Worm (Caenorhabditis elegans) whole organism, early embryonic: ENCODE measurements around the gene T06D4.2.

Experiments used
- B0310.2 ChIP-seq: sonication (generic microtip); optimal IDR thresholded peaks from 2 replicates; lab custom pipeline; 2016; ENCODE audit warnings: mild to moderate bottlenecking, missing genetic modification characterization, missing compliant biosample characterization
- F13C5.2 ChIP-seq: sonication (generic microtip); optimal IDR thresholded peaks from 2 replicates; lab custom pipeline; 2017; ENCODE audit warnings: mild to moderate bottlenecking, missing genetic modification characterization, inconsistent platforms, missing compliant biosample characterization
- aly-1 ChIP-seq: sonication (generic microtip); optimal IDR thresholded peaks from 2 replicates; lab custom pipeline; 2016; ENCODE audit warnings: missing genetic modification characterization, missing compliant biosample characterization
- ama-1 ChIP-seq: fragments of 150-350 bp; optimal IDR thresholded peaks from 2 replicates; lab custom pipeline; 2014
- ceh-13 ChIP-seq: fragments of 200-800 bp; sonication (Bioruptor generic); optimal IDR thresholded peaks from 2 replicates; lab custom pipeline; 2018; ENCODE audit warnings: mild to moderate bottlenecking, missing genetic modification characterization, missing compliant biosample characterization
- ceh-36 ChIP-seq: sonication (generic microtip); optimal IDR thresholded peaks from 2 replicates; lab custom pipeline; 2016; ENCODE audit warnings: missing genetic modification characterization, inconsistent platforms, missing compliant biosample characterization
- ets-7 ChIP-seq: sonication (generic microtip); optimal IDR thresholded peaks from 2 replicates; lab custom pipeline; 2016; ENCODE audit warnings: missing genotype, missing genetic modification characterization, missing compliant biosample characterization
- flt-1 ChIP-seq: fragments of 200-800 bp; sonication (Bioruptor generic); IDR thresholded peaks from 2 replicates; pipeline ENCODE4 v1.3.6; 2022; ENCODE audit warnings: missing genetic modification characterization, missing compliant biosample characterization
- hmbx-1 ChIP-seq: sonication (generic microtip); optimal IDR thresholded peaks from 2 replicates; lab custom pipeline; 2016; ENCODE audit warnings: mild to moderate bottlenecking, missing genetic modification characterization, missing compliant biosample characterization
- hmg-4 ChIP-seq: fragments of 200-800 bp; sonication (Bioruptor generic); optimal IDR thresholded peaks from 2 replicates; lab custom pipeline; 2018; ENCODE audit warnings: mild to moderate bottlenecking, missing genetic modification characterization, missing compliant biosample characterization
- hnd-1 ChIP-seq: sonication (generic microtip); optimal IDR thresholded peaks from 2 replicates; lab custom pipeline; 2016; ENCODE audit warnings: missing genetic modification characterization, missing compliant biosample characterization
- pes-1 ChIP-seq: fragments of 200-800 bp; sonication (Bioruptor generic); IDR thresholded peaks from 2 replicates; pipeline ENCODE4 v1.3.6; 2022; ENCODE audit warnings: missing genetic modification reagents, missing genetic modification characterization, missing compliant biosample characterization
- scrt-1 ChIP-seq: fragments of 200-800 bp; sonication (Bioruptor generic); IDR thresholded peaks from 2 replicates; pipeline ENCODE4 v1.3.6; 2022; ENCODE audit warnings: missing genetic modification characterization, missing compliant biosample characterization
- sea-1 ChIP-seq: fragments of 200-800 bp; sonication (Bioruptor generic); conservative IDR thresholded peaks from 2 replicates; pipeline ENCODE4 v1.3.6; 2022; ENCODE audit warnings: missing genetic modification characterization, missing compliant biosample characterization
- tbx-11 ChIP-seq: fragments of 200-800 bp; sonication (Bioruptor generic); IDR thresholded peaks from 2 replicates; pipeline ENCODE4 v1.3.6; 2022; ENCODE audit warnings: missing genetic modification characterization, missing compliant biosample characterization
- tbx-37 ChIP-seq: fragments of 200-800 bp; sonication (Bioruptor generic); conservative IDR thresholded peaks from 2 replicates; pipeline ENCODE4 v1.3.6; 2022; ENCODE audit warnings: missing genetic modification reagents, missing genetic modification characterization, missing compliant biosample characterization
- tra-4 ChIP-seq: sonication (generic microtip); optimal IDR thresholded peaks from 2 replicates; lab custom pipeline; 2017; ENCODE audit warnings: missing genetic modification characterization, missing compliant biosample characterization

Gene T06D4.2

ce11 chrII:3416528-3416927 is 30.8 kb upstream of the T06D4.2 start, which contains the start of gene nep-6:
Gene nep-6 (plus strand): TSS chrII:3416828.
- TF ChIP-seq pes-1 (GFP tag; lab: Robert Waterston, UW) = no peak
- TF ChIP-seq flt-1 (GFP tag; lab: Robert Waterston, UW) = no peak
- TF ChIP-seq ceh-36 (tag; lab: Kevin White, UChicago) = no peak
- TF ChIP-seq tbx-11 (GFP tag; lab: Robert Waterston, UW) = no peak
- TF ChIP-seq ama-1 (lab: Kevin White, UChicago) = no peak
- no peak for TF ChIP-seq ceh-13 (GFP tag; lab: Kevin White, UChicago)
- no peak for TF ChIP-seq B0310.2 (tag; lab: Kevin White, UChicago)
- no peak for TF ChIP-seq hmbx-1 (tag; lab: Kevin White, UChicago)
- TF ChIP-seq ets-7 (tag; lab: Kevin White, UChicago) = no peak
- no peak for TF ChIP-seq sea-1 (GFP tag; lab: Robert Waterston, UW)
- TF ChIP-seq hnd-1 (tag; lab: Kevin White, UChicago) = no peak
- TF ChIP-seq F13C5.2 (tag; lab: Kevin White, UChicago) = no peak

ce11 chrII:3414383-3414910 is 28.7 kb upstream of the T06D4.2 start, which contains the start of the genes F18A12.7 and F18A12.2:
Gene F18A12.7 (minus strand): TSS chrII:3414483.
Gene F18A12.2 (plus strand): TSS chrII:3414860.
- TF ChIP-seq sea-1 (GFP tag; lab: Robert Waterston, UW) (no peak), pes-1 (GFP tag; lab: Robert Waterston, UW) (no peak), ceh-13 (GFP tag; lab: Kevin White, UChicago) (no peak), hmbx-1 (tag; lab: Kevin White, UChicago) (no peak), ets-7 (tag; lab: Kevin White, UChicago) (no peak), hnd-1 (tag; lab: Kevin White, UChicago) (no peak)

ce11 chrII:3403535-3403934 is 17.8 kb upstream of the T06D4.2 start, which contains the start of gene nep-8:
Gene nep-8 (plus strand): TSS chrII:3403835.
- no peak for TF ChIP-seq scrt-1 (GFP tag; lab: Robert Waterston, UW)
- TF ChIP-seq ets-7 (tag; lab: Kevin White, UChicago) = no peak
- no peak for TF ChIP-seq tbx-11 (GFP tag; lab: Robert Waterston, UW)
- no peak for TF ChIP-seq flt-1 (GFP tag; lab: Robert Waterston, UW)
- TF ChIP-seq tbx-37 (GFP tag; lab: Robert Waterston, UW) = no peak
- no peak for TF ChIP-seq hmg-4
- TF ChIP-seq pes-1 (GFP tag; lab: Robert Waterston, UW) = no peak
- TF ChIP-seq ceh-13 (GFP tag; lab: Kevin White, UChicago) = no peak
- TF ChIP-seq tra-4 = no peak
- no peak for TF ChIP-seq hnd-1 (tag; lab: Kevin White, UChicago)
- no peak for TF ChIP-seq aly-1 (tag; lab: Kevin White, UChicago)
- no peak for TF ChIP-seq hmbx-1 (tag; lab: Kevin White, UChicago)
- no peak for TF ChIP-seq F13C5.2 (tag; lab: Kevin White, UChicago)
- TF ChIP-seq sea-1 (GFP tag; lab: Robert Waterston, UW) = no peak

ce11 chrII:3402854-3403253 is 17.1 kb upstream of the T06D4.2 start, which contains the start of gene nep-10:
Gene nep-10 (minus strand): TSS chrII:3402954.
- TF ChIP-seq ceh-13 (GFP tag; lab: Kevin White, UChicago) (no peak), sea-1 (GFP tag; lab: Robert Waterston, UW) (no peak), B0310.2 (tag; lab: Kevin White, UChicago) (no peak)

DNA sequence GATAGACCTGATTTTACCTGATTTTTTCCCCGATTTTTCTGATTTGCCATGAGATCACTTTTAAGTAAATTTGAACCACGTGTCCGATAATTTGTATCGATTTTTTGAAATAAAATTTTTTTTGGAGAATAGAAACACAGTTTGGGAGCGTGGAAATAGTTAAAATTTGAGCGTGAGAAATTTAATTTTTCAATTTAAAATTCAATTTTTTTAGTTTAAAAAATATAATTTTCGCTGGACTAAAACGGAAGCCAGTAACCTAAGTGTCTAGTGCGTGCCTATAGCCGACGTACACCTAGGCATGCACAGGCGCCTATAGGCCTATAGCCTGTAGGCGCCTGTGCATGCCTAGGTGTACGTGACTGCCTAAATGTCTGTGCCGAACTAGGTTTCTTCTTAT is 13.5 kb upstream of the T06D4.2 start, which contains the start of gene nep-9:
nep-9 (minus strand) TSS at position 101 of the 400 bp plus-strand sequence.
- TF ChIP-seq flt-1 (GFP tag; lab: Robert Waterston, UW) (no peak), pes-1 (GFP tag; lab: Robert Waterston, UW) (no peak), hnd-1 (tag; lab: Kevin White, UChicago) (no peak)

DNA sequence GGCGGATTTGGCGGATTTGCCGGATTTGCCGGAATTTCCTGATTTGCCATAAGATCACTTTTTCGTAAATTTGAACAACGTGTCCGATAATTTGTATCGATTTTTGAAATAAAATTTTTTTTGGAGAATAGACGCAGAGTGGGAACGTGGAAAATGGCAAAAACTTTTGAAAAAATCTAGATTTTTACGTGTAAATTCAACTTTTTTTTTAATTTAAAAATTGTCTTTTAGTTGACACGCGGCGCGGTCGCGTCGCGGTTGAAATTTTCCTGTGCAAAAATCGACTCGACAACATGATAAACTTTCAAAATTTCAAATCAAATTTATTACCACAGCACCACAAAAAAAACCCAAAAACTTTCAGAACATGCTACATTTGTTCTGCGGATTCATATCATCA is 9.8 kb upstream of the T06D4.2 start, which contains the start of gene nep-20:
nep-20 (minus strand) TSS at position 101 of the 400 bp plus-strand sequence.
- TF ChIP-seq tra-4 (no peak), flt-1 (GFP tag; lab: Robert Waterston, UW) (no peak), ceh-13 (GFP tag; lab: Kevin White, UChicago) (no peak), aly-1 (tag; lab: Kevin White, UChicago) (no peak), hmbx-1 (tag; lab: Kevin White, UChicago) (no peak), tbx-37 (GFP tag; lab: Robert Waterston, UW) (no peak), sea-1 (GFP tag; lab: Robert Waterston, UW) (no peak), ama-1 (lab: Kevin White, UChicago) (no peak)

DNA sequence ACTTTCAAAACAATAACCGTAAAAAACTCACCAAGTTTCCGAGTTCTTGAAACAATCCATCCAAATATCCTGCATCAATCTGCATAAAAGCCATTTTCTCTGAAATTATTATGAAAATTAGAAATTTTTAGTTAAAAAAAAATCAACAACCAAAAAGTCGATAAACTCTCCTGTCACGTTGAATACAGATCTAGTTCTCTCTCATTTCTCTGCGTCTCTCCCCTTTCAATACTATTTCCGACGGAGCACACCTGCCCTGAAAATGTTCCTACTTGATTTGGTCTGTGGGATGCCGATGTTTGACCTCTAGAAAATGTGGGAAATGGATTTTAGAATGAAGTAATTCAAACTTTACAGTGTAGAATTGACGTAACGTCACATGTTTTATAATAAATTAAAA is 1.8 kb upstream of the T06D4.2 start, which contains the start of gene T06D4.6:
T06D4.6 (minus strand) TSS at position 101 of the 400 bp plus-strand sequence.
- no peak for TF ChIP-seq scrt-1 (GFP tag; lab: Robert Waterston, UW)
- TF ChIP-seq tbx-11 (GFP tag; lab: Robert Waterston, UW) = no peak
- no peak for TF ChIP-seq pes-1 (GFP tag; lab: Robert Waterston, UW)
- TF ChIP-seq hmg-4 = no peak
- no peak for TF ChIP-seq aly-1 (tag; lab: Kevin White, UChicago)
- no peak for TF ChIP-seq ama-1 (lab: Kevin White, UChicago)
- no peak for TF ChIP-seq tra-4
- TF ChIP-seq hmbx-1 (tag; lab: Kevin White, UChicago) = no peak
- TF ChIP-seq hnd-1 (tag; lab: Kevin White, UChicago) = no peak
- TF ChIP-seq sea-1 (GFP tag; lab: Robert Waterston, UW) = no peak
- TF ChIP-seq ceh-13 (GFP tag; lab: Kevin White, UChicago) = no peak
